Fruit fly (Drosophila melanogaster) whole organism, embryonic: Measurements from ENCODE around the gene lilli.

ENCODE experiments used
- BEAF-32 ChIP-seq: fragments of 200-800 bp; sonication (Bioruptor generic); optimal IDR thresholded peaks from 3 replicates; lab custom pipeline; 2017; ENCODE audit warnings: missing biosample characterization, missing genetic modification characterization, mild to moderate bottlenecking, moderate library complexity, missing genetic modification reagents
- Blimp-1 ChIP-seq: fragments of 200-800 bp; sonication (Bioruptor generic); optimal IDR thresholded peaks from 3 replicates; lab custom pipeline; 2018; ENCODE audit warnings: missing biosample characterization, missing genetic modification characterization, mild to moderate bottlenecking, moderate library complexity, missing genetic modification reagents
- CG10267 ChIP-seq: fragments of 200-800 bp; sonication (Bioruptor generic); optimal IDR thresholded peaks from 2 replicates; lab custom pipeline; 2018; ENCODE audit warnings: missing biosample characterization, mild to moderate bottlenecking, missing genetic modification characterization, moderate library complexity
- CG11456 ChIP-seq: fragments of 200-800 bp; sonication (Bioruptor generic); IDR thresholded peaks from 3 replicates; pipeline ENCODE4 v1.3.6; 2022; ENCODE audit warnings: missing biosample characterization, missing genetic modification characterization
- CG11504 ChIP-seq: fragments of 200-800 bp; sonication (Bioruptor generic); optimal IDR thresholded peaks from 3 replicates; lab custom pipeline; 2019; ENCODE audit warnings: missing biosample characterization, mild to moderate bottlenecking, missing genetic modification characterization, moderate library complexity
- CG11695 ChIP-seq: fragments of 200-800 bp; sonication (Bioruptor generic); IDR thresholded peaks from 3 replicates; pipeline ENCODE4 v1.3.6; 2022; ENCODE audit warnings: missing biosample characterization, missing genetic modification characterization
- CG13424 ChIP-seq: fragments of 200-800 bp; sonication (Bioruptor generic); optimal IDR thresholded peaks from 2 replicates; lab custom pipeline; 2019; ENCODE audit warnings: missing biosample characterization, mild to moderate bottlenecking, missing genetic modification characterization, moderate library complexity
- CG14050 ChIP-seq: fragments of 200-800 bp; sonication (Bioruptor generic); IDR thresholded peaks from 3 replicates; pipeline ENCODE4 v1.3.6; 2022; ENCODE audit warnings: missing biosample characterization, missing genetic modification characterization
- CG17359 ChIP-seq: fragments of 200-800 bp; sonication (Bioruptor generic); optimal IDR thresholded peaks from 3 replicates; lab custom pipeline; 2018; ENCODE audit warnings: missing biosample characterization, mild to moderate bottlenecking, missing genetic modification characterization, moderate library complexity
- CG17385 ChIP-seq: fragments of 200-800 bp; sonication (Bioruptor generic); optimal IDR thresholded peaks from 3 replicates; lab custom pipeline; 2018; ENCODE audit warnings: missing biosample characterization, mild to moderate bottlenecking, missing genetic modification characterization
- CG2202 ChIP-seq: fragments of 200-800 bp; sonication (Bioruptor generic); optimal IDR thresholded peaks from 2 replicates; lab custom pipeline; 2018; ENCODE audit warnings: missing biosample characterization, mild to moderate bottlenecking, missing genetic modification characterization
- CG31365 ChIP-seq: fragments of 200-800 bp; sonication (Bioruptor generic); optimal IDR thresholded peaks from 2 replicates; lab custom pipeline; 2018; ENCODE audit warnings: missing biosample characterization, mild to moderate bottlenecking, missing genetic modification characterization
- CG32532 ChIP-seq: fragments of 200-800 bp; sonication (Bioruptor generic); IDR thresholded peaks from 2 replicates; pipeline ENCODE4 v1.3.6; 2022; ENCODE audit warnings: missing biosample characterization, missing genetic modification characterization
- CG34224 ChIP-seq: fragments of 200-800 bp; sonication (Bioruptor generic); IDR thresholded peaks from 3 replicates; pipeline ENCODE4 v1.3.6; 2022; ENCODE audit warnings: missing biosample characterization, missing genetic modification characterization; ENCODE audit not compliant: partially characterized antibody
- CG34376 ChIP-seq: fragments of 200-800 bp; sonication (Bioruptor generic); optimal IDR thresholded peaks from 2 replicates; lab custom pipeline; 2018; ENCODE audit warnings: missing biosample characterization, mild to moderate bottlenecking, missing genetic modification characterization
- CG34422 ChIP-seq: fragments of 200-800 bp; sonication (Bioruptor generic); IDR thresholded peaks from 3 replicates; pipeline ENCODE4 v1.3.6; 2022; ENCODE audit warnings: missing biosample characterization, missing genetic modification characterization
- CG3726 ChIP-seq: fragments of 200-800 bp; sonication (Bioruptor generic); IDR thresholded peaks from 3 replicates; pipeline ENCODE4, ENCODE4 v1.3.6; 2022; ENCODE audit warnings: missing biosample characterization, missing genetic modification characterization
- CG42726 ChIP-seq: fragments of 200-800 bp; sonication (Bioruptor generic); IDR thresholded peaks from 2 replicates; pipeline ENCODE4 v1.3.6; 2022; ENCODE audit warnings: missing biosample characterization, missing genetic modification characterization; ENCODE audit not compliant: partially characterized antibody
- CG4730 ChIP-seq: fragments of 200-800 bp; sonication (Bioruptor generic); IDR thresholded peaks from 2 replicates; pipeline ENCODE4 v1.3.6; 2022; ENCODE audit warnings: missing biosample characterization, missing genetic modification characterization
- CG8290 ChIP-seq, 3 experiments: fragments of 200-800 bp; sonication (Bioruptor generic); optimal IDR thresholded peaks; 2 replicates each; lab custom pipeline; 2016 to 2019; ENCODE audit warnings: missing biosample characterization in 3 of 3, missing genetic modification characterization in 3 of 3, mild to moderate bottlenecking in 2 of 3, moderate library complexity in 1 of 3
- CG8924 ChIP-seq: fragments of 200-800 bp; optimal IDR thresholded peaks from 3 replicates; lab custom pipeline; 2019; ENCODE audit warnings: missing biosample characterization, mild to moderate bottlenecking, missing genetic modification characterization, moderate library complexity
- CG9727 ChIP-seq: fragments of 200-800 bp; sonication (Bioruptor generic); optimal IDR thresholded peaks from 3 replicates; lab custom pipeline; 2017; ENCODE audit warnings: missing biosample characterization, mild to moderate bottlenecking, missing genetic modification characterization
- CHES-1-like ChIP-seq: fragments of 200-800 bp; sonication (Bioruptor generic); optimal IDR thresholded peaks from 2 replicates; lab custom pipeline; 2016; ENCODE audit warnings: missing biosample characterization, missing genetic modification characterization
- D19B ChIP-seq: fragments of 200-800 bp; sonication (Bioruptor generic); optimal IDR thresholded peaks from 2 replicates; lab custom pipeline; 2017; ENCODE audit warnings: missing biosample characterization, mild to moderate bottlenecking, missing genetic modification characterization
- Doc3 ChIP-seq: fragments of 200-800 bp; sonication (Bioruptor generic); IDR thresholded peaks from 3 replicates; pipeline ENCODE4 v1.3.6; 2022; ENCODE audit warnings: missing biosample characterization, missing genetic modification characterization; ENCODE audit not compliant: partially characterized antibody
- Elba2 ChIP-seq: fragments of 200-800 bp; sonication (Bioruptor generic); optimal IDR thresholded peaks from 3 replicates; lab custom pipeline; 2016; ENCODE audit warnings: missing biosample characterization, missing genetic modification characterization
- Fer1 ChIP-seq: fragments of 200-800 bp; sonication (Bioruptor generic); optimal IDR thresholded peaks from 2 replicates; lab custom pipeline; 2017; ENCODE audit warnings: missing biosample characterization, mild to moderate bottlenecking, missing genetic modification characterization
- Fer3 ChIP-seq: fragments of 200-800 bp; sonication (Bioruptor generic); optimal IDR thresholded peaks from 2 replicates; lab custom pipeline; 2018; ENCODE audit warnings: missing biosample characterization, mild to moderate bottlenecking, missing genetic modification characterization, moderate library complexity
- H15 ChIP-seq: fragments of 200-800 bp; sonication (Bioruptor generic); IDR thresholded peaks from 3 replicates; pipeline ENCODE4 v1.3.6; 2022; ENCODE audit warnings: missing biosample characterization, missing genetic modification characterization
- H2.0 ChIP-seq: fragments of 200-800 bp; sonication (Bioruptor generic); IDR thresholded peaks from 2 replicates; pipeline ENCODE4 v1.3.6; 2022; ENCODE audit warnings: missing biosample characterization, missing genetic modification characterization
- HHEX ChIP-seq: fragments of 200-800 bp; sonication (Bioruptor generic); optimal IDR thresholded peaks from 3 replicates; lab custom pipeline; 2017; ENCODE audit warnings: missing biosample characterization, mild to moderate bottlenecking, missing genetic modification characterization, missing genetic modification reagents
- Mad ChIP-seq: fragments of 200-800 bp; sonication (Bioruptor generic); optimal IDR thresholded peaks from 2 replicates; lab custom pipeline; 2016; ENCODE audit warnings: missing biosample characterization, missing genetic modification characterization
- NC2β ChIP-seq: fragments of 200-800 bp; sonication (Bioruptor generic); optimal IDR thresholded peaks from 2 replicates; lab custom pipeline; 2016; ENCODE audit warnings: missing biosample characterization, missing genetic modification characterization
- Sry-β ChIP-seq: fragments of 200-800 bp; sonication (Bioruptor generic); optimal IDR thresholded peaks from 2 replicates; lab custom pipeline; 2018; ENCODE audit warnings: missing biosample characterization, mild to moderate bottlenecking, missing genetic modification characterization, moderate library complexity
- ato ChIP-seq: fragments of 200-800 bp; sonication (Bioruptor generic); IDR thresholded peaks from 2 replicates; pipeline ENCODE4 v1.3.6; 2022; ENCODE audit warnings: missing biosample characterization, missing genetic modification characterization; ENCODE audit not compliant: partially characterized antibody
- bcd ChIP-seq: fragments of 200-800 bp; sonication (Bioruptor generic); optimal IDR thresholded peaks from 2 replicates; lab custom pipeline; 2017; ENCODE audit warnings: missing biosample characterization, mild to moderate bottlenecking, missing genetic modification characterization
- cas ChIP-seq: fragments of 200-800 bp; sonication (Bioruptor generic); IDR thresholded peaks from 2 replicates; pipeline ENCODE4 v1.3.6; 2022; ENCODE audit warnings: missing biosample characterization, missing genetic modification characterization
- crp ChIP-seq, 2 experiments: fragments of 200-800 bp; sonication (Bioruptor generic); optimal IDR thresholded peaks; 2 replicates in 1 of 2; 3 replicates in 1 of 2; lab custom pipeline; 2017; ENCODE audit warnings: missing biosample characterization in 2 of 2, missing genetic modification characterization in 2 of 2, mild to moderate bottlenecking in 1 of 2, moderate library complexity in 1 of 2
- dan ChIP-seq: fragments of 200-800 bp; sonication (Bioruptor generic); IDR thresholded peaks from 2 replicates; pipeline ENCODE4 v1.3.6; 2022; ENCODE audit warnings: missing biosample characterization, missing genetic modification characterization
- exex ChIP-seq: fragments of 200-800 bp; sonication (Bioruptor generic); optimal IDR thresholded peaks from 4 replicates; lab custom pipeline; 2018; ENCODE audit warnings: missing biosample characterization, mild to moderate bottlenecking, missing genetic modification characterization, moderate library complexity
- gce ChIP-seq: fragments of 200-800 bp; sonication (Bioruptor generic); IDR thresholded peaks from 3 replicates; pipeline ENCODE4 v1.3.6; 2022; ENCODE audit warnings: missing biosample characterization, missing genetic modification characterization
- gro ChIP-seq: fragments of 200-800 bp; sonication (Bioruptor generic); optimal IDR thresholded peaks from 2 replicates; lab custom pipeline; 2016; ENCODE audit warnings: missing biosample characterization, missing genetic modification characterization
- hkb ChIP-seq, 2 experiments: fragments of 200-800 bp in 1 of 2; fragments of >200 bp in 1 of 2; sonication (Bioruptor generic) in 1 of 2; IDR thresholded peaks in 1 of 2; optimal IDR thresholded peaks in 1 of 2; 2 replicates each; pipeline versions ENCODE4 v1.3.6 to Lab custom; 2017 to 2022; ENCODE audit warnings: missing biosample characterization in 1 of 2, missing genetic modification characterization in 1 of 2
- hth ChIP-seq: fragments of >200 bp; optimal IDR thresholded peaks from 2 replicates; lab custom pipeline; 2017; ENCODE audit warnings: inconsistent platforms
- inv ChIP-seq: fragments of 200-800 bp; sonication (Bioruptor generic); IDR thresholded peaks from 2 replicates; pipeline ENCODE4 v1.3.6; 2022; ENCODE audit warnings: missing biosample characterization, missing genetic modification characterization; ENCODE audit not compliant: partially characterized antibody
- maf-S ChIP-seq: fragments of 200-800 bp; sonication (Bioruptor generic); optimal IDR thresholded peaks from 2 replicates; lab custom pipeline; 2016; ENCODE audit warnings: missing biosample characterization, missing genetic modification characterization
- nerfin-2 ChIP-seq: fragments of 200-800 bp; sonication (Bioruptor generic); IDR thresholded peaks from 2 replicates; pipeline ENCODE4 v1.3.6; 2022; ENCODE audit warnings: missing biosample characterization, missing genetic modification characterization; ENCODE audit not compliant: partially characterized antibody
- seq ChIP-seq: fragments of 200-800 bp; sonication (Bioruptor generic); IDR thresholded peaks from 2 replicates; pipeline ENCODE4 v1.3.6; 2022; ENCODE audit warnings: missing biosample characterization, missing genetic modification characterization
- tgo ChIP-seq: fragments of 200-800 bp; sonication (Bioruptor generic); IDR thresholded peaks from 3 replicates; pipeline ENCODE4 v1.3.6; 2022; ENCODE audit warnings: missing biosample characterization, missing genetic modification characterization
- zen2 ChIP-seq: fragments of 200-800 bp; sonication (Bioruptor generic); IDR thresholded peaks from 3 replicates; pipeline ENCODE4 v1.3.6; 2022; ENCODE audit warnings: missing biosample characterization, missing genetic modification characterization; ENCODE audit not compliant: partially characterized antibody

Gene lilli

dm6 chr2L:2969438-2969837 is 83.7 kb downstream of the lilli start, which contains the start of gene Ts (continued):
- no peak for TF ChIP-seq CG17359
- no peak for TF ChIP-seq tgo (GFP tag; lab: Robert Waterston, UW)
- no peak for TF ChIP-seq CG34376 (GFP tag; lab: Kevin White, UChicago)
- no peak for TF ChIP-seq CG9727 (GFP tag; lab: Kevin White, UChicago)
- peak; percentile 86 for TF ChIP-seq CG34224 (GFP tag; lab: Robert Waterston, UW)
- no peak for TF ChIP-seq CHES-1-like
- no peak for TF ChIP-seq CG2202 (tag; lab: Kevin White, UChicago)
- no peak for TF ChIP-seq CG8290 (GFP tag; optimal IDR thresholded peaks at IDR 0.05; lab: Kevin White, UChicago)
- TF ChIP-seq CG8290 (tag; optimal IDR thresholded peaks at IDR 0.05; lab: Kevin White, UChicago): no peak
- no peak for TF ChIP-seq CG34422 (GFP tag; lab: Robert Waterston, UW)
- TF ChIP-seq nerfin-2 (GFP tag; lab: Robert Waterston, UW): peak; percentile 79
- no peak for TF ChIP-seq CG3726 (GFP tag; lab: Robert Waterston, UW)
- TF ChIP-seq bcd (GFP tag; lab: Kevin White, UChicago): no peak
- no peak for TF ChIP-seq D19B (GFP tag; lab: Kevin White, UChicago)
- TF ChIP-seq HHEX (GFP tag; lab: Kevin White, UChicago): no peak
- no peak for TF ChIP-seq Mad
- TF ChIP-seq zen2: peak; percentile 76
- TF ChIP-seq CG11504 (tag; lab: Kevin White, UChicago): no peak
- no peak for TF ChIP-seq CG42726
- no peak for TF ChIP-seq hth (lab: Kevin White, UChicago)
- TF ChIP-seq CG11456 (GFP tag; lab: Robert Waterston, UW): no peak
- TF ChIP-seq CG32532 (GFP tag; lab: Robert Waterston, UW): no peak
- TF ChIP-seq hkb (optimal IDR thresholded peaks at IDR 0.05; lab: Kevin White, UChicago): no peak
- no peak; the same call in 1 of the 2 replicates for TF ChIP-seq hkb (GFP tag; IDR thresholded peaks at IDR 0.05; lab: Robert Waterston, UW)
- TF ChIP-seq CG10267 (tag; lab: Kevin White, UChicago): peak; percentile 54
- no peak for TF ChIP-seq CG13424 (tag; lab: Kevin White, UChicago)
- no peak for TF ChIP-seq NC2β (GFP tag; lab: Kevin White, UChicago)
- TF ChIP-seq seq (GFP tag; lab: Robert Waterston, UW): no peak
- no peak for TF ChIP-seq crp (GFP tag; optimal IDR thresholded peaks at IDR 0.05; lab: Kevin White, UChicago)
- TF ChIP-seq cas (GFP tag; lab: Robert Waterston, UW): no peak
- peak; percentile 43; the same call in 1 of the 2 replicates for TF ChIP-seq inv
- TF ChIP-seq Doc3 (GFP tag; lab: Robert Waterston, UW): peak; percentile 70
- TF ChIP-seq Fer3 (tag; lab: Kevin White, UChicago): no peak
- no peak for TF ChIP-seq CG8924
- no peak for TF ChIP-seq H15
- no peak for TF ChIP-seq CG14050
- no peak for TF ChIP-seq CG4730 (GFP tag; lab: Robert Waterston, UW)
- peak; percentile 83 for TF ChIP-seq ato (GFP tag; lab: Robert Waterston, UW)
- TF ChIP-seq dan (GFP tag; lab: Robert Waterston, UW): no peak
- no peak for TF ChIP-seq gce
- no peak for TF ChIP-seq gro (GFP tag; lab: Kevin White, UChicago)
- peak; percentile 65 for TF ChIP-seq BEAF-32 (GFP tag; lab: Kevin White, UChicago)
- TF ChIP-seq exex (tag; lab: Kevin White, UChicago): no peak
- TF ChIP-seq CG11695: no peak
- no peak for TF ChIP-seq maf-S (GFP tag; lab: Kevin White, UChicago)
- TF ChIP-seq H2.0: no peak
- TF ChIP-seq Fer1 (GFP tag; lab: Kevin White, UChicago): no peak
- TF ChIP-seq Elba2: no peak
- TF ChIP-seq Blimp-1 (GFP tag; lab: Kevin White, UChicago): no peak
- no peak for TF ChIP-seq Sry-β
- no peak for TF ChIP-seq CG31365 (tag; lab: Kevin White, UChicago)
- no peak for TF ChIP-seq CG17385 (GFP tag; lab: Kevin White, UChicago)
